ENCODE assay signal across 7 worm cellular contexts in the genomic region with DNA sequence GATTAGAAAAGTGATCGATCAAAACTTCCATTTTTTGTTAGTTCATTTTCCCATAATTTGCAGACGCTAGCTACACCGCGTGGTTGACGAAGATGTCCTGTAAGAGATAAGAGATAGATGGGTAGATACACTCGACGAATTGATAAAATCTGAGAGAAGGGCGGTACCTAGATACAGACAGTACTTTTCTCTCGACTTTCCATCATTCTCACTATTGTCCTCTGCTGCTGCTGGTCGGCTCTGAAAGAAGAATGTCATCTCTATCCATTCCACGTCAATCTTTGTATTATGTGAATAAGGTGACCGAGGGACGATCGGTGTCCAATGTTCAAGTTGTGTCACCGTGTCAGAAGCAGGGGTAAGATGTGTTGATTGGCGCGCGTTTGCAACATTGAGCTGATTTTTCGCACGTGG.
A peak's percentile ranks its signal among the peaks of the same experiment; 100 is the strongest.
TF ChIP-seq lines count a peak whose summit lies in the region.

A gene (plus strand): TSS at position 64 of the 414 bp plus-strand sequence.

TF ChIP-seq in whole organism, L1 larva, 84 proteins besides CTCF, POLR2A, EP300 and RAD21 (continues in another document):
- no peak for TF ChIP-seq hpl-2 (GFP tag; optimal IDR thresholded peaks at IDR 0.05; lab: Kevin White, UChicago)
- TF ChIP-seq ceh-63 (GFP tag; optimal IDR thresholded peaks at IDR 0.05; lab: Kevin White, UChicago): no peak
- no peak for TF ChIP-seq pax-3 (tag; optimal IDR thresholded peaks at IDR 0.05; lab: Kevin White, UChicago)
- TF ChIP-seq elt-2 (tag; optimal IDR thresholded peaks at IDR 0.05; lab: Kevin White, UChicago): peak; percentile 17
- no peak for TF ChIP-seq nhr-11 (tag; optimal IDR thresholded peaks at IDR 0.05; lab: Kevin White, UChicago)
- TF ChIP-seq hlh-4 (tag; optimal IDR thresholded peaks at IDR 0.05; lab: Kevin White, UChicago): no peak
- TF ChIP-seq lsy-2 (tag; optimal IDR thresholded peaks at IDR 0.05; lab: Kevin White, UChicago): peak in 1 of 2 experiments; percentile 29
- no peak for TF ChIP-seq lin-39 (tag; optimal IDR thresholded peaks at IDR 0.05; lab: Kevin White, UChicago)
- TF ChIP-seq fos-1 (tag; optimal IDR thresholded peaks at IDR 0.05; lab: Kevin White, UChicago): no peak
- TF ChIP-seq nhr-237 (tag; optimal IDR thresholded peaks at IDR 0.05; lab: Kevin White, UChicago): no peak
- no peak for TF ChIP-seq lin-13 (GFP tag; optimal IDR thresholded peaks at IDR 0.05; lab: Kevin White, UChicago)
- TF ChIP-seq nhr-84 (tag; optimal IDR thresholded peaks at IDR 0.05; lab: Kevin White, UChicago): no peak

TF ChIP-seq in whole organism, L2 larva, 48 proteins besides CTCF, POLR2A, EP300 and RAD21 (continues in another document):
- TF ChIP-seq sma-3 (GFP tag; optimal IDR thresholded peaks at IDR 0.05; lab: Kevin White, UChicago): peak; percentile 64
- no peak for TF ChIP-seq snpc-4 (tag; optimal IDR thresholded peaks at IDR 0.05; lab: Kevin White, UChicago)
- TF ChIP-seq egl-27 (tag; optimal IDR thresholded peaks at IDR 0.05; lab: Kevin White, UChicago): peak; percentile 45
- TF ChIP-seq ztf-1 (GFP tag; conservative IDR thresholded peaks at IDR 0.05; lab: Robert Waterston, UW): no peak
- no peak for TF ChIP-seq F13H6.1 (tag; optimal IDR thresholded peaks at IDR 0.05; lab: Kevin White, UChicago)
- TF ChIP-seq alr-1 (tag; optimal IDR thresholded peaks at IDR 0.05; lab: Kevin White, UChicago): no peak
- no peak for TF ChIP-seq elt-3 (tag; optimal IDR thresholded peaks at IDR 0.05; lab: Kevin White, UChicago)
- no peak for TF ChIP-seq nhr-237 (tag; optimal IDR thresholded peaks at IDR 0.05; lab: Kevin White, UChicago)
- TF ChIP-seq Y55F3AM.14 (GFP tag; optimal IDR thresholded peaks at IDR 0.05; lab: Kevin White, UChicago): no peak
- no peak for TF ChIP-seq nhr-10 (tag; optimal IDR thresholded peaks at IDR 0.05; lab: Kevin White, UChicago)
- peak; percentile 44 for TF ChIP-seq crh-2 (tag; optimal IDR thresholded peaks at IDR 0.05; lab: Kevin White, UChicago)
- TF ChIP-seq nhr-25 (tag; optimal IDR thresholded peaks at IDR 0.05; lab: Kevin White, UChicago): peak; percentile 59
- peak; percentile 92 for TF ChIP-seq ceh-16 (tag; optimal IDR thresholded peaks at IDR 0.05; lab: Kevin White, UChicago)

TF ChIP-seq in whole organism, L3 larva, 47 proteins besides CTCF, POLR2A, EP300 and RAD21:
- TF ChIP-seq nhr-23 (tag; optimal IDR thresholded peaks at IDR 0.05; lab: Kevin White, UChicago) (peak; percentile 46), nfya-1 (tag; optimal IDR thresholded peaks at IDR 0.05; lab: Kevin White, UChicago; ENCODE audit: insufficient read depth) (peak; percentile 1), elt-1 (tag; optimal IDR thresholded peaks at IDR 0.05; lab: Kevin White, UChicago) (peak; percentile 99), lin-39 (tag; optimal IDR thresholded peaks at IDR 0.05; lab: Kevin White, UChicago) (no peak), nhr-25 (tag; optimal IDR thresholded peaks at IDR 0.05; lab: Kevin White, UChicago) (peak; percentile 83), unc-39 (tag; optimal IDR thresholded peaks at IDR 0.05; lab: Kevin White, UChicago) (no peak), elt-2 (tag; optimal IDR thresholded peaks at IDR 0.05; lab: Kevin White, UChicago) (peak; percentile 32), elt-3 (tag; optimal IDR thresholded peaks at IDR 0.05; lab: Kevin White, UChicago) (peak in 1 of 3 experiments; percentile 54)

TF ChIP-seq in whole organism, L4 larva, 104 proteins besides CTCF, POLR2A, EP300 and RAD21 (continues in another document):
- TF ChIP-seq hlh-11 (tag; optimal IDR thresholded peaks at IDR 0.05; lab: Kevin White, UChicago): peak; percentile 60
- TF ChIP-seq mxl-2 (GFP tag; conservative IDR thresholded peaks at IDR 0.05; lab: Robert Waterston, UW): no peak
- TF ChIP-seq ztf-7 (tag; optimal IDR thresholded peaks at IDR 0.05; lab: Kevin White, UChicago): no peak
- TF ChIP-seq nhr-48 (tag; optimal IDR thresholded peaks at IDR 0.05; lab: Kevin White, UChicago): peak; percentile 44
- no peak for TF ChIP-seq F10B5.3 (tag; optimal IDR thresholded peaks at IDR 0.05; lab: Kevin White, UChicago)
- no peak for TF ChIP-seq rbr-2 (tag; optimal IDR thresholded peaks at IDR 0.05; lab: Kevin White, UChicago)
- TF ChIP-seq lin-38 (GFP tag; IDR thresholded peaks at IDR 0.05; lab: Robert Waterston, UW): peak; percentile 7; the same call in 1 of the 2 replicates
- TF ChIP-seq zag-1 (tag; optimal IDR thresholded peaks at IDR 0.05; lab: Kevin White, UChicago): no peak
- peak; percentile 50 for TF ChIP-seq mep-1 (tag; optimal IDR thresholded peaks at IDR 0.05; lab: Kevin White, UChicago)
- no peak for TF ChIP-seq D1046.2 (GFP tag; IDR thresholded peaks at IDR 0.05; lab: Robert Waterston, UW)
- TF ChIP-seq mdl-1 (tag; optimal IDR thresholded peaks at IDR 0.05; lab: Kevin White, UChicago): peak in 1 of 2 experiments; percentile 23
- TF ChIP-seq hlh-30 (tag; optimal IDR thresholded peaks at IDR 0.05; lab: Kevin White, UChicago; ENCODE audit: insufficient read depth): peak; percentile 0
- TF ChIP-seq dmd-6 (GFP tag; IDR thresholded peaks at IDR 0.05; lab: Robert Waterston, UW): peak; percentile 50
- peak; percentile 2 for TF ChIP-seq aha-1 (tag; lab: Kevin White, UChicago)

TF ChIP-seq in whole organism, late embryonic, 69 proteins besides CTCF, POLR2A, EP300 and RAD21:
- TF ChIP-seq C08G9.2 (tag; optimal IDR thresholded peaks at IDR 0.05; lab: Kevin White, UChicago): no peak
- TF ChIP-seq ceh-19 (GFP tag; optimal IDR thresholded peaks at IDR 0.05; lab: Kevin White, UChicago): no peak
- peak; percentile 56 for TF ChIP-seq rnt-1 (tag; optimal IDR thresholded peaks at IDR 0.05; lab: Kevin White, UChicago)
- TF ChIP-seq pat-9 (tag; optimal IDR thresholded peaks at IDR 0.05; lab: Kevin White, UChicago): no peak
TF ChIP-seq in whole organism, late embryonic: peak in this region for 1.

TF ChIP-seq in whole organism, mixed stage, embryonic, 35 proteins besides CTCF, POLR2A, EP300 and RAD21:
- TF ChIP-seq elt-1 (tag; optimal IDR thresholded peaks at IDR 0.05; lab: Kevin White, UChicago; ENCODE audit: borderline replicate concordance, insufficient read depth) (peak; percentile 98), lsy-2 (tag; optimal IDR thresholded peaks at IDR 0.05; lab: Kevin White, UChicago) (no peak), ham-2 (GFP tag; optimal IDR thresholded peaks at IDR 0.05; lab: Kevin White, UChicago) (peak; percentile 55), nhr-2 (tag; optimal IDR thresholded peaks at IDR 0.05; lab: Kevin White, UChicago) (no peak)

TF ChIP-seq in whole organism, young adult, 124 proteins besides CTCF, POLR2A, EP300 and RAD21:
- TF ChIP-seq hsf-1 (GFP tag; IDR thresholded peaks at IDR 0.05; lab: Robert Waterston, UW) (no peak), B0336.3 (GFP tag; IDR thresholded peaks at IDR 0.05; lab: Robert Waterston, UW) (0 out of 2 replicates have a peak, but pooled peaks have one; percentile 54), lin-40 (tag; optimal IDR thresholded peaks at IDR 0.05; lab: Kevin White, UChicago) (peak; percentile 21), mes-4 (tag; optimal IDR thresholded peaks at IDR 0.05; lab: Kevin White, UChicago) (no peak), akir-1 (GFP tag; optimal IDR thresholded peaks at IDR 0.05; lab: Kevin White, UChicago) (no peak), cebp-1 (GFP tag; IDR thresholded peaks at IDR 0.05; lab: Robert Waterston, UW) (no peak), cebp-1 (tag; optimal IDR thresholded peaks at IDR 0.05; lab: Kevin White, UChicago) (peak; percentile 4), F10E7.11 (tag; optimal IDR thresholded peaks at IDR 0.05; lab: Kevin White, UChicago) (no peak), ztf-25 (GFP tag; IDR thresholded peaks at IDR 0.05; lab: Robert Waterston, UW) (no peak), ceh-79 (tag; optimal IDR thresholded peaks at IDR 0.05; lab: Kevin White, UChicago) (no peak), nhr-80 (tag; optimal IDR thresholded peaks at IDR 0.05; lab: Kevin White, UChicago) (peak; percentile 71), madf-8 (GFP tag; conservative IDR thresholded peaks at IDR 0.05; lab: Robert Waterston, UW) (no peak), ztf-3 (GFP tag; optimal IDR thresholded peaks at IDR 0.05; lab: Kevin White, UChicago) (no peak), him-1 (tag; optimal IDR thresholded peaks at IDR 0.05; lab: Kevin White, UChicago) (no peak), chd-7 (tag; optimal IDR thresholded peaks at IDR 0.05; lab: Kevin White, UChicago) (peak; percentile 10), atf-7 (tag; optimal IDR thresholded peaks at IDR 0.05; lab: Kevin White, UChicago) (peak; percentile 48), nhr-27 (tag; optimal IDR thresholded peaks at IDR 0.05; lab: Kevin White, UChicago) (peak; percentile 5), lin-26 (GFP tag; IDR thresholded peaks at IDR 0.05; lab: Robert Waterston, UW) (0 out of 2 replicates have a peak, but pooled peaks have one; percentile 11), pha-4 (tag; optimal IDR thresholded peaks at IDR 0.05; lab: Kevin White, UChicago) (no peak), madf-3 (GFP tag; IDR thresholded peaks at IDR 0.05; lab: Robert Waterston, UW) (0 out of 2 replicates have a peak, but pooled peaks have one; percentile 16), F57C9.4 (tag; optimal IDR thresholded peaks at IDR 0.05; lab: Kevin White, UChicago) (peak; percentile 14), rcor-1 (GFP tag; IDR thresholded peaks at IDR 0.05; lab: Robert Waterston, UW) (no peak), hmg-20 (GFP tag; IDR thresholded peaks at IDR 0.05; lab: Robert Waterston, UW) (no peak), ztf-26 (tag; optimal IDR thresholded peaks at IDR 0.05; lab: Kevin White, UChicago) (peak; percentile 35), Y53F4B.3 (GFP tag; IDR thresholded peaks at IDR 0.05; lab: Robert Waterston, UW) (no peak), B0035.1 (tag; optimal IDR thresholded peaks at IDR 0.05; lab: Kevin White, UChicago) (no peak), Y67H2A.10 (GFP tag; conservative IDR thresholded peaks at IDR 0.05; lab: Robert Waterston, UW) (no peak), let-607 (tag; optimal IDR thresholded peaks at IDR 0.05; lab: Kevin White, UChicago) (peak in 1 of 2 experiments; percentile 54)
TF ChIP-seq in whole organism, young adult: peak in this region for 12.
